Worm (Caenorhabditis elegans): ENCODE results near the gene egal-1.
A peak's percentile ranks its signal among the peaks of the same experiment; 100 is the strongest.

Gene egal-1

ce11 chrIV:5832801-5833200, 8.2 kb downstream of the egal-1 start:
- TF ChIP-seq ceh-24 (tag; optimal IDR thresholded peaks at IDR 0.05) (no peak), lim-6 (tag; optimal IDR thresholded peaks at IDR 0.05) (no peak), hlh-8 (tag; optimal IDR thresholded peaks at IDR 0.05) (no peak), ets-4 (tag; optimal IDR thresholded peaks at IDR 0.05) (no peak), nfya-1 (tag; optimal IDR thresholded peaks at IDR 0.05) (no peak), Y22D7AL.16 (tag; optimal IDR thresholded peaks at IDR 0.05) (no peak), unc-55 (GFP tag; optimal IDR thresholded peaks at IDR 0.05) (no peak), pqm-1 (tag; optimal IDR thresholded peaks at IDR 0.05) (no peak), tbx-2 (tag; optimal IDR thresholded peaks at IDR 0.05) (no peak), sox-4 (tag; optimal IDR thresholded peaks at IDR 0.05) (no peak), ceh-48 (tag; optimal IDR thresholded peaks at IDR 0.05) (no peak), ceh-31 (tag; optimal IDR thresholded peaks at IDR 0.05) (no peak)

ce11 chrIV:5834182-5834581, 9.6 kb downstream of the egal-1 start:
- peak; percentile 16 for TF ChIP-seq unc-55 (GFP tag; optimal IDR thresholded peaks at IDR 0.05)
- TF ChIP-seq unc-42 (tag; optimal IDR thresholded peaks at IDR 0.05), result no peak

DNA sequence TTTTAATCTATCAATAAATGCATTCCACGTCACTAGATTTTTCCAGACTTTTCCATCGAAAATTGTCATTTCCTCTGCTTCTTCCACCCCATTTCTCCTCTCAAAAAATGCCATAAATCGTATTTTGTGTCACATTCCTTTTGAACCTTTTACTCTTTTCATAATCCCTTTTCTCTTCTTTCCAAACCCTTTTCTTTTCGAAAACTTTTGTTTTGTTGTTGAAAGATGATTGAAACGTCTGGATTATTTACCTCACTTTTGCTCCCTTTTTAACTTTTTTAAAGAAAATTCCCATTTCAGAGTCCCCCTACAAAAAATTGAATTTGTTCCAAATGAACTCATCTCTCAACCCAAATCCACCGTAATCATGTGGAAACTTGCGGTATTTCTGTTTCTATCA, 14.6 kb downstream of the egal-1 start, which contains the start of gene C06E7.2:
Gene C06E7.2 (plus strand): TSS at position 301 of the 400 bp plus-strand sequence.
- TF ChIP-seq ceh-30 (tag; optimal IDR thresholded peaks at IDR 0.05) (no peak), nfya-1 (tag; optimal IDR thresholded peaks at IDR 0.05) (no peak), ceh-14 (tag; optimal IDR thresholded peaks at IDR 0.05) (no peak), ceh-48 (tag; optimal IDR thresholded peaks at IDR 0.05) (no peak), ceh-22 (tag; optimal IDR thresholded peaks at IDR 0.05) (no peak), odd-2 (tag; optimal IDR thresholded peaks at IDR 0.05) (no peak), fkh-10 (GFP tag; optimal IDR thresholded peaks at IDR 0.05) (no peak), T23F11.4 (GFP tag; optimal IDR thresholded peaks at IDR 0.05) (no peak), ceh-31 (tag; optimal IDR thresholded peaks at IDR 0.05) (no peak), ceh-45 (GFP tag; IDR thresholded peaks at IDR 0.05) (no peak), ceh-19 (GFP tag; optimal IDR thresholded peaks at IDR 0.05) (no peak), K09A11.1 (tag; optimal IDR thresholded peaks at IDR 0.05; ENCODE audit: insufficient read depth) (no peak), elt-4 (tag; optimal IDR thresholded peaks at IDR 0.05) (no peak), ref-2 (tag; optimal IDR thresholded peaks at IDR 0.05) (no peak), ama-1 (optimal IDR thresholded peaks at IDR 0.05) (no peak), rnt-1 (tag; optimal IDR thresholded peaks at IDR 0.05) (no peak), ceh-9 (tag; optimal IDR thresholded peaks at IDR 0.05) (no peak)

- TF ChIP-seq elt-4 (tag; optimal IDR thresholded peaks at IDR 0.05), result no peak
- peak; percentile 74 for TF ChIP-seq nfya-1 (tag; optimal IDR thresholded peaks at IDR 0.05)
- no peak for TF ChIP-seq unc-42 (tag; optimal IDR thresholded peaks at IDR 0.05)
Measured at ce11 chrIV:5842905-5843304, 18.3 kb downstream of the egal-1 start.

- no peak for TF ChIP-seq K09A11.1 (tag; optimal IDR thresholded peaks at IDR 0.05; ENCODE audit: insufficient read depth)
- no peak for TF ChIP-seq elt-4 (tag; optimal IDR thresholded peaks at IDR 0.05)
- TF ChIP-seq C08G9.2 (tag; optimal IDR thresholded peaks at IDR 0.05), result no peak
- TF ChIP-seq hlh-15 (tag; optimal IDR thresholded peaks at IDR 0.05), result no peak
- no peak for TF ChIP-seq sdc-2 (tag; optimal IDR thresholded peaks at IDR 0.05)
- TF ChIP-seq che-1 (tag; optimal IDR thresholded peaks at IDR 0.05), result no peak
- TF ChIP-seq hlh-30 (tag; optimal IDR thresholded peaks at IDR 0.05; ENCODE audit: insufficient read depth), result no peak
- TF ChIP-seq ceh-30 (tag; optimal IDR thresholded peaks at IDR 0.05), result no peak
- no peak for TF ChIP-seq ets-4 (tag; optimal IDR thresholded peaks at IDR 0.05)
- no peak for TF ChIP-seq ceh-22 (tag; optimal IDR thresholded peaks at IDR 0.05)
- no peak for TF ChIP-seq tbx-2 (tag; optimal IDR thresholded peaks at IDR 0.05)
- no peak for TF ChIP-seq lim-6 (tag; optimal IDR thresholded peaks at IDR 0.05)
- no peak for TF ChIP-seq ceh-48 (tag; optimal IDR thresholded peaks at IDR 0.05)
- TF ChIP-seq hlh-13 (GFP tag; optimal IDR thresholded peaks at IDR 0.05), result no peak
- TF ChIP-seq tbx-7 (tag; optimal IDR thresholded peaks at IDR 0.05), result no peak
- TF ChIP-seq fkh-6 (tag; optimal IDR thresholded peaks at IDR 0.05), result no peak
- no peak for TF ChIP-seq rnt-1 (tag; optimal IDR thresholded peaks at IDR 0.05)
Measured at ce11 chrIV:5846269-5846668, 21.7 kb downstream of the egal-1 start, which contains the start of gene sams-4. Gene sams-4 (minus strand): TSS chrIV:5846369.
